Fruit fly (Drosophila melanogaster) whole organism, embryonic: ENCODE measurements around the gene Sirt6.
A peak's percentile ranks its signal among the peaks of the same experiment; 100 is the strongest.

ENCODE experiments used
- ATbp ChIP-seq: fragments of 200-800 bp; sonication (Bioruptor generic); optimal IDR thresholded peaks from 2 replicates; lab custom pipeline; 2017; ENCODE audit warnings: missing biosample characterization, mild to moderate bottlenecking, missing genetic modification characterization, missing genetic modification reagents
- Atf3 ChIP-seq: fragments of 200-800 bp; sonication (Bioruptor generic); optimal IDR thresholded peaks from 3 replicates; lab custom pipeline; 2016; ENCODE audit warnings: missing biosample characterization, missing genetic modification characterization
- CG10565 ChIP-seq: fragments of 200-800 bp; sonication (Bioruptor generic); optimal IDR thresholded peaks from 3 replicates; lab custom pipeline; 2016; ENCODE audit warnings: missing biosample characterization, mild to moderate bottlenecking, missing genetic modification characterization
- CG10654 ChIP-seq: fragments of 200-800 bp; sonication (Bioruptor generic); optimal IDR thresholded peaks from 2 replicates; lab custom pipeline; 2016; ENCODE audit warnings: missing biosample characterization, missing genetic modification characterization
- CG11247 ChIP-seq: fragments of 200-800 bp; sonication (Bioruptor generic); IDR thresholded peaks from 2 replicates; pipeline ENCODE4 v1.3.6; 2022; ENCODE audit warnings: missing biosample characterization, missing genetic modification characterization
- CG11456 ChIP-seq: fragments of 200-800 bp; sonication (Bioruptor generic); IDR thresholded peaks from 3 replicates; pipeline ENCODE4 v1.3.6; 2022; ENCODE audit warnings: missing biosample characterization, missing genetic modification characterization
- CG12236 ChIP-seq: fragments of 200-800 bp; sonication (Bioruptor generic); optimal IDR thresholded peaks from 2 replicates; lab custom pipeline; 2016; ENCODE audit warnings: missing biosample characterization, missing genetic modification characterization
- CG13287 ChIP-seq: fragments of 200-800 bp; sonication (Bioruptor generic); IDR thresholded peaks from 2 replicates; pipeline ENCODE4 v1.3.6; 2022; ENCODE audit warnings: missing biosample characterization, missing genetic modification characterization; ENCODE audit not compliant: partially characterized antibody
- CG14441 ChIP-seq: fragments of 200-800 bp; sonication (Bioruptor generic); IDR thresholded peaks from 2 replicates; pipeline ENCODE4 v1.3.6; 2022; ENCODE audit warnings: missing biosample characterization, missing genetic modification characterization
- CG16863 ChIP-seq: fragments of 200-800 bp; sonication (Bioruptor generic); optimal IDR thresholded peaks from 3 replicates; lab custom pipeline; 2016; ENCODE audit warnings: missing biosample characterization, missing genetic modification characterization
- CG17829 ChIP-seq: fragments of 200-800 bp; optimal IDR thresholded peaks from 2 replicates; lab custom pipeline; 2019; ENCODE audit warnings: missing biosample characterization, mild to moderate bottlenecking, missing genetic modification characterization, moderate library complexity
- CG18011 ChIP-seq: fragments of 200-800 bp; sonication (Bioruptor generic); optimal IDR thresholded peaks from 2 replicates; lab custom pipeline; 2017; ENCODE audit warnings: missing biosample characterization, missing genetic modification characterization, mild to moderate bottlenecking, moderate library complexity, missing genotype
- CG18476 ChIP-seq: fragments of 200-800 bp; sonication (Bioruptor generic); optimal IDR thresholded peaks from 2 replicates; lab custom pipeline; 2016; ENCODE audit warnings: missing biosample characterization, mild to moderate bottlenecking, missing genetic modification characterization
- CG33557 ChIP-seq: fragments of 200-800 bp; sonication (Bioruptor generic); optimal IDR thresholded peaks from 2 replicates; lab custom pipeline; 2019; ENCODE audit warnings: missing biosample characterization, mild to moderate bottlenecking, missing genetic modification characterization, moderate library complexity
- CG34422 ChIP-seq: fragments of 200-800 bp; sonication (Bioruptor generic); IDR thresholded peaks from 3 replicates; pipeline ENCODE4 v1.3.6; 2022; ENCODE audit warnings: missing biosample characterization, missing genetic modification characterization
- CG4282 ChIP-seq: fragments of 200-800 bp; sonication (Bioruptor generic); optimal IDR thresholded peaks from 2 replicates; lab custom pipeline; 2016; ENCODE audit warnings: missing biosample characterization, missing genetic modification characterization
- CG6254 ChIP-seq: fragments of 200-800 bp; sonication (Bioruptor generic); optimal IDR thresholded peaks from 3 replicates; lab custom pipeline; 2017; ENCODE audit warnings: mild to moderate bottlenecking, missing biosample characterization, missing genetic modification reagents, missing genetic modification characterization
- CG6813 ChIP-seq: fragments of 200-800 bp; sonication (Bioruptor generic); optimal IDR thresholded peaks from 2 replicates; lab custom pipeline; 2017; ENCODE audit warnings: missing biosample characterization, missing genetic modification characterization, mild to moderate bottlenecking, moderate library complexity, missing genetic modification reagents
- CG8924 ChIP-seq: fragments of 200-800 bp; optimal IDR thresholded peaks from 3 replicates; lab custom pipeline; 2019; ENCODE audit warnings: missing biosample characterization, mild to moderate bottlenecking, missing genetic modification characterization, moderate library complexity
- CG9797 ChIP-seq: fragments of 200-800 bp; sonication (Bioruptor generic); optimal IDR thresholded peaks from 3 replicates; lab custom pipeline; 2018; ENCODE audit warnings: missing biosample characterization, mild to moderate bottlenecking, missing genetic modification characterization
- CG9876 ChIP-seq: fragments of 200-800 bp; sonication (Bioruptor generic); optimal IDR thresholded peaks from 2 replicates; lab custom pipeline; 2016; ENCODE audit warnings: missing biosample characterization, missing genetic modification characterization
- HLH3B ChIP-seq: fragments of 200-800 bp; sonication (Bioruptor generic); IDR thresholded peaks from 2 replicates; pipeline ENCODE4 v1.3.6; 2022; ENCODE audit warnings: missing biosample characterization, missing genetic modification characterization
- HLHmδ ChIP-seq: fragments of 200-800 bp; sonication (Bioruptor generic); optimal IDR thresholded peaks from 2 replicates; lab custom pipeline; 2018; ENCODE audit warnings: missing biosample characterization, mild to moderate bottlenecking, missing genetic modification characterization, moderate library complexity
- Hand ChIP-seq: fragments of 200-800 bp; sonication (Bioruptor generic); optimal IDR thresholded peaks from 2 replicates; lab custom pipeline; 2017; ENCODE audit warnings: mild to moderate bottlenecking, missing biosample characterization, missing genetic modification reagents, missing genetic modification characterization
- Hey ChIP-seq: fragments of 200-800 bp; sonication (Bioruptor generic); optimal IDR thresholded peaks from 3 replicates; lab custom pipeline; 2018; ENCODE audit warnings: missing biosample characterization, mild to moderate bottlenecking, missing genetic modification characterization
- Lpt ChIP-seq: fragments of >200 bp; optimal IDR thresholded peaks from 2 replicates; lab custom pipeline; 2018; ENCODE audit warnings: missing biosample characterization, missing genetic modification characterization
- NK7.1 ChIP-seq: fragments of 200-800 bp; sonication (Bioruptor generic); optimal IDR thresholded peaks from 3 replicates; lab custom pipeline; 2016; ENCODE audit warnings: missing biosample characterization, missing genetic modification characterization
- Nf-YB ChIP-seq: fragments of 200-800 bp; sonication (Bioruptor generic); optimal IDR thresholded peaks from 3 replicates; lab custom pipeline; 2019; ENCODE audit warnings: missing biosample characterization, mild to moderate bottlenecking, missing genetic modification characterization, moderate library complexity
- Oaz ChIP-seq: fragments of 200-800 bp; sonication (Bioruptor generic); IDR thresholded peaks from 2 replicates; pipeline ENCODE4 v1.3.6; 2022; ENCODE audit warnings: missing biosample characterization, missing genetic modification characterization
- Ssrp ChIP-seq: fragments of 200-800 bp; sonication (Bioruptor generic); optimal IDR thresholded peaks from 2 replicates; lab custom pipeline; 2018; ENCODE audit warnings: missing biosample characterization, mild to moderate bottlenecking, missing genetic modification characterization, moderate library complexity
- Usf ChIP-seq: fragments of 200-800 bp; sonication (Bioruptor generic); optimal IDR thresholded peaks from 2 replicates; lab custom pipeline; 2017; ENCODE audit warnings: missing genotype, missing biosample characterization, missing genetic modification characterization
- abd-A ChIP-seq: fragments of 200-800 bp; sonication (Bioruptor generic); optimal IDR thresholded peaks from 3 replicates; lab custom pipeline; 2019; ENCODE audit warnings: missing biosample characterization, mild to moderate bottlenecking, missing genetic modification characterization, moderate library complexity
- amos ChIP-seq: fragments of 200-800 bp; sonication (Bioruptor generic); IDR thresholded peaks from 2 replicates; pipeline ENCODE4 v1.3.6; 2022; ENCODE audit warnings: missing biosample characterization, missing genetic modification characterization; ENCODE audit not compliant: partially characterized antibody
- ash1 ChIP-seq: fragments of 200-800 bp; sonication (Bioruptor generic); optimal IDR thresholded peaks from 2 replicates; lab custom pipeline; 2018; ENCODE audit warnings: missing biosample characterization, mild to moderate bottlenecking, missing genetic modification characterization
- bowl ChIP-seq: fragments of 200-800 bp; sonication (Bioruptor generic); IDR thresholded peaks from 2 replicates; pipeline ENCODE4 v1.3.6; 2022; ENCODE audit warnings: missing biosample characterization, missing genetic modification characterization
- emc ChIP-seq: fragments of 200-800 bp; sonication (Bioruptor generic); optimal IDR thresholded peaks from 2 replicates; lab custom pipeline; 2016; ENCODE audit warnings: missing biosample characterization, missing genetic modification characterization
- en ChIP-seq: fragments of 200-800 bp; sonication (Bioruptor generic); optimal IDR thresholded peaks from 2 replicates; lab custom pipeline; 2016; ENCODE audit warnings: missing biosample characterization, missing genetic modification characterization
- ham ChIP-seq: fragments of 200-800 bp; sonication (Bioruptor generic); IDR thresholded peaks from 2 replicates; pipeline ENCODE4 v1.3.6; 2022; ENCODE audit warnings: missing biosample characterization, missing genetic modification characterization
- ken ChIP-seq: fragments of 200-800 bp; sonication (Bioruptor generic); IDR thresholded peaks from 3 replicates; pipeline ENCODE4 v1.3.6; 2022; ENCODE audit warnings: missing biosample characterization, missing genetic modification characterization
- lbe ChIP-seq: fragments of 200-800 bp; sonication (Bioruptor generic); optimal IDR thresholded peaks from 2 replicates; lab custom pipeline; 2016; ENCODE audit warnings: missing biosample characterization, mild to moderate bottlenecking, missing genetic modification characterization
- oc ChIP-seq: fragments of 200-800 bp; sonication (Bioruptor generic); optimal IDR thresholded peaks from 2 replicates; lab custom pipeline; 2018; ENCODE audit warnings: missing biosample characterization, mild to moderate bottlenecking, missing genetic modification characterization, moderate library complexity
- pan ChIP-seq, 4 experiments: fragments of >200 bp in 3 of 4; fragments of 200-800 bp in 1 of 4; sonication (Bioruptor generic) in 1 of 4; optimal IDR thresholded peaks in 3 of 4; IDR thresholded peaks in 1 of 4; 2 replicates each; pipeline versions ENCODE4 v1.3.6 to Lab custom; 2017 to 2022; ENCODE audit warnings: missing biosample characterization in 2 of 4, missing genetic modification characterization in 2 of 4, mixed read lengths in 1 of 4
- row ChIP-seq: fragments of 200-800 bp; sonication (Bioruptor generic); IDR thresholded peaks from 3 replicates; pipeline ENCODE4 v1.3.6; 2022; ENCODE audit warnings: missing biosample characterization, missing genetic modification characterization
- shn ChIP-seq: fragments of 200-800 bp; sonication (Bioruptor generic); optimal IDR thresholded peaks from 3 replicates; lab custom pipeline; 2016; ENCODE audit warnings: missing biosample characterization, missing genetic modification characterization
- sisA ChIP-seq: fragments of 200-800 bp; sonication (Bioruptor generic); IDR thresholded peaks from 2 replicates; pipeline ENCODE4 v1.3.6; 2022; ENCODE audit warnings: missing biosample characterization, missing genetic modification characterization
- sna ChIP-seq: fragments of 200-800 bp; sonication (Bioruptor generic); IDR thresholded peaks from 2 replicates; pipeline ENCODE4 v1.3.6; 2022; ENCODE audit warnings: missing biosample characterization, missing genetic modification characterization; ENCODE audit not compliant: partially characterized antibody
- tin ChIP-seq: fragments of 200-800 bp; sonication (Bioruptor generic); optimal IDR thresholded peaks from 3 replicates; lab custom pipeline; 2016; ENCODE audit warnings: missing biosample characterization, missing genetic modification characterization
- twi ChIP-seq: fragments of 200-800 bp; optimal IDR thresholded peaks from 2 replicates; lab custom pipeline; 2019; ENCODE audit warnings: missing biosample characterization, mild to moderate bottlenecking, missing genetic modification characterization, moderate library complexity
- vfl ChIP-seq: fragments of 200-800 bp; sonication (Bioruptor generic); optimal IDR thresholded peaks from 2 replicates; lab custom pipeline; 2016; ENCODE audit warnings: missing biosample characterization, missing genetic modification characterization
- z ChIP-seq: fragments of 200-800 bp; sonication (Bioruptor generic); IDR thresholded peaks from 3 replicates; pipeline ENCODE4 v1.3.6; 2022; ENCODE audit warnings: missing biosample characterization, missing genetic modification characterization
- zfh1 ChIP-seq: fragments of 200-800 bp; sonication (Bioruptor generic); IDR thresholded peaks from 3 replicates; pipeline ENCODE4 v1.3.6; 2022; ENCODE audit warnings: missing biosample characterization, missing genetic modification characterization

The Sirt6 gene

DNA sequence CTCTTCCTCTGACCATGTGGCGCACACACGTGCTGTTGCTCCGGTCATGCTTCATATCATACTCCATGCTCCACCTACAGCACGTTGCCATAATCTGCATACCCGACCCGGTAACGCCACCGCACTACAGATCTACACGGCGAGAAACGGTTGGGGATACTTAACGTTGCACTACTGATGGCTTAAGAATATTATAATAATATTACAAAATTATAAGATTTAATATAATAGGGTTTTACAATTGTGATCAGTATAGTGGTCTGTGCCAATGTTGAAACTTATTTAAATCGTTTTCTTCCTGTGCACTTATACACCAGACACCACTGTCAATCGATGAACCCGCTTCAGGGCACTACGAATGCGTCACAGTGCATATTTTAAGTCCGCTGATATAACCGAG lies 48.2 kb downstream of the Sirt6 start (continued):
- TF ChIP-seq en (GFP tag; lab: Kevin White, UChicago), result no peak
- TF ChIP-seq CG33557 (GFP tag; lab: Kevin White, UChicago), result no peak
- no peak for TF ChIP-seq NK7.1
- peak; percentile 86 for TF ChIP-seq CG14441 (GFP tag; lab: Robert Waterston, UW)
- TF ChIP-seq CG6254 (GFP tag; lab: Kevin White, UChicago), result peak; percentile 70
- TF ChIP-seq zfh1 (GFP tag; lab: Robert Waterston, UW), result peak; percentile 64
- no peak for TF ChIP-seq Hand (GFP tag; lab: Kevin White, UChicago)
- TF ChIP-seq oc, result peak; percentile 71
- TF ChIP-seq CG13287, result no peak
- TF ChIP-seq bowl (GFP tag; lab: Robert Waterston, UW), result no peak
- peak; percentile 60; the same call in 1 of the 3 replicates for TF ChIP-seq CG11456 (GFP tag; lab: Robert Waterston, UW)
- TF ChIP-seq ken (GFP tag; lab: Robert Waterston, UW), result peak; percentile 75; the same call in 1 of the 3 replicates
- TF ChIP-seq Lpt, result no peak
- TF ChIP-seq vfl (GFP tag; lab: Kevin White, UChicago), result no peak
- TF ChIP-seq CG9876 (GFP tag; lab: Kevin White, UChicago), result no peak
- TF ChIP-seq ash1 (GFP tag; lab: Kevin White, UChicago), result no peak
- TF ChIP-seq row (GFP tag; lab: Robert Waterston, UW), result peak; percentile 79
- TF ChIP-seq CG4282, result no peak
- peak; percentile 44; the same call in 1 of the 2 replicates for TF ChIP-seq Oaz (GFP tag; lab: Robert Waterston, UW)
- peak; percentile 77 for TF ChIP-seq ATbp (GFP tag; lab: Kevin White, UChicago)
- TF ChIP-seq tin (GFP tag; lab: Kevin White, UChicago), result peak; percentile 55
- TF ChIP-seq Atf3, result no peak
- TF ChIP-seq emc (GFP tag; lab: Kevin White, UChicago), result no peak
- no peak for TF ChIP-seq shn (GFP tag; lab: Kevin White, UChicago)
- peak; percentile 13 for TF ChIP-seq CG18476 (GFP tag; lab: Kevin White, UChicago)
- TF ChIP-seq CG17829 (tag; lab: Kevin White, UChicago), result no peak
- peak; percentile 76 for TF ChIP-seq CG34422
- peak; percentile 39 for TF ChIP-seq twi (tag; lab: Kevin White, UChicago)
- no peak for TF ChIP-seq sna (GFP tag; lab: Robert Waterston, UW)
- TF ChIP-seq CG8924 (tag; lab: Kevin White, UChicago), result no peak
- TF ChIP-seq Hey (tag; lab: Kevin White, UChicago), result no peak
- no peak for TF ChIP-seq CG9797 (GFP tag; lab: Kevin White, UChicago)
- no peak for TF ChIP-seq CG10565 (GFP tag; lab: Kevin White, UChicago)
- TF ChIP-seq CG18011 (GFP tag; lab: Kevin White, UChicago), result no peak
- peak; percentile 80 for TF ChIP-seq Ssrp
- TF ChIP-seq Nf-YB, result no peak
- no peak for TF ChIP-seq CG12236
- no peak for TF ChIP-seq CG16863 (GFP tag; lab: Kevin White, UChicago)
- TF ChIP-seq z (GFP tag; lab: Robert Waterston, UW), result no peak
- no peak for TF ChIP-seq CG6813
- no peak for TF ChIP-seq ham
- peak; percentile 87 for TF ChIP-seq sisA (GFP tag; lab: Robert Waterston, UW)
- TF ChIP-seq abd-A (tag; lab: Kevin White, UChicago), result no peak
- peak; percentile 47; the same call in 1 of the 2 replicates for TF ChIP-seq CG11247 (GFP tag; lab: Robert Waterston, UW)
- TF ChIP-seq HLHmδ (GFP tag; lab: Kevin White, UChicago), result no peak
- no peak for TF ChIP-seq amos (GFP tag; lab: Robert Waterston, UW)
- TF ChIP-seq lbe, result no peak
- no peak for TF ChIP-seq Usf
- TF ChIP-seq CG10654 (GFP tag; lab: Kevin White, UChicago), result peak; percentile 68
- no peak for TF ChIP-seq pan (optimal IDR thresholded peaks at IDR 0.05; lab: Kevin White, UChicago)
- peak in 1 of 2 experiments; percentile 78 for TF ChIP-seq pan (GFP tag; optimal IDR thresholded peaks at IDR 0.05 in 1 of 2, IDR thresholded peaks at IDR 0.05 in 1 of 2)
- TF ChIP-seq HLH3B (GFP tag; lab: Robert Waterston, UW), result peak; percentile 79
